Fruit fly (Drosophila melanogaster): ENCODE measurements around the gene FucT6.

DNA sequence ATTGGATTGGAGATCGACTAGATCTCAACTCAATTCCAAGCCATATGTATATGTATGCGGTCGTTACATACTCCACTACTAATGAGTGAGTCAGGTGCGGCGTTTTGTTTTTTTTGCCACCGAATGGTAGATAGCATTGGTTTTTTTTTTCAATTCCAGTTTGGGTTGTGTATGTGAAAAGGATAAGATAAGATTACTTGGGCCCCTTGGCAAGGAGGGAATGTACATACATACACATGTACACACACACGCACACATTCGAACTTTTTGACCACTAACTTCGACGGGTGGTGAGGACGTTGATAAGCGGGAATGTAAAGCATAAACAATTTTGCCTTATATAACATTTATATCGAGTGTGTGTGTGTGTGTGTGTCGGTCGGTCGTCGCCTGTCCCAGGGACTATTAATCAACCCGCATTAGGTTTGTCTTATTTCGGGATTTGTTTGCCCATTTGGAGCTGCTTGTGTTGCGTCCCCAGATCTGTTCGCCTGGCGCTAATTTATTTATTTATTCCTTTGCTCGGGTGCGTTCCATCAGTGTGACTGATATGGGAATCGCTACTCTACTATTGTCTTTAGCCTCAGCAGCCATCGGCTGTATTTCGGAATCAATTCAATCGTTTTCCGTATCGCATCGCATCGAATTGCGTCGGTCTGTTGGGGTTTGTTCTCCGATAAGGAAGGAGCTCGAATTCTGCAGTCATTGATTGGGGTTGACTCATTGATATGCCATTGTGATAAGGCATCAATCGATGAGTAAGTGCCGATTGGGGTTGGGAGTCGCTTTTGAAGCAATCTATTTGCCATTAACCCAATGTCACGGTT, 21.9 kb downstream of the FucT6 start:
- TF ChIP-seq pan (optimal IDR thresholded peaks at IDR 0.05) (no peak), EcR (GFP tag; optimal IDR thresholded peaks at IDR 0.05) (no peak)
